Fruit fly (Drosophila melanogaster): Measurements from ENCODE around the gene CG6834.
A peak's percentile ranks its signal among the peaks of the same experiment; 100 is the strongest.

The CG6834 gene

DNA sequence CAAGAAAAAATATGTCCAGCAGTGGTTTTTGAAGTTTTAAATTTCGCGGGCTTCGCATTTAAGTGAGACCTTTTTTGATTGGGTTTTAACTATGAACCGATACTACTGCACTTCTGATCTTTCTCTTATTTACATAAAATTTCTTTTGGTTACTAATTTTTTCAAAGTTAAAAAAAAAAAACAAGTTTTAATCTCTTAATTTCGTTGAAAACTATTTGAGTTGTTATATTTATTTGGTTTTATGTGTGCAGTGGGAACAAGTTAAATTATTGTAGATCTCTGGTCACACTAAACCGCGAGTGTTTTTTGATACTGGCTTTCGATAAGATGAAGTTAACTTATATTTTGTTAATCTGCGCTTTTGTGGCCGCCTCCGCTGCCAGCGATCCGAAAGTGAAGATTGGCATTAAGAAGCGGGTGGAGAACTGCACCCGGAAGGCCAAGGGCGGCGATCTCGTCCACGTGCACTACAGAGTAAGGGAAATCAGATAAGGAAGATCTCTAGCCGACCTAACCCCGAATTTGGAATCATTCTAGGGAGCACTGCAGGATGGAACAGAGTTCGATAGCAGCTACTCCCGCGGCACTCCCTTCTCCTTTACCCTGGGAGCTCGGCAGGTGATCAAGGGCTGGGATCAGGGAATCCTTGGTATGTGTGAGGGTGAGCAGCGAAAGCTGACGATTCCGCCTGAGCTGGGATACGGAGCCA, 13.8 kb downstream of the CG6834 start, which contains the start of gene CG14715 (continued):
- peak; percentile 71 for TF ChIP-seq phol (tag; optimal IDR thresholded peaks at IDR 0.05)
- TF ChIP-seq CG31441 (GFP tag; IDR thresholded peaks at IDR 0.05) = peak; percentile 64
- TF ChIP-seq Sox102F (GFP tag; optimal IDR thresholded peaks at IDR 0.05) = peak; percentile 51
- TF ChIP-seq Chrac-16 (GFP tag; optimal IDR thresholded peaks at IDR 0.05) = peak; percentile 39
- peak; percentile 30 for TF ChIP-seq bigmax (GFP tag; optimal IDR thresholded peaks at IDR 0.05)
- no peak for TF ChIP-seq sc (optimal IDR thresholded peaks at IDR 0.05)
- no peak for TF ChIP-seq sc (GFP tag; optimal IDR thresholded peaks at IDR 0.05)
- TF ChIP-seq CG11695 (GFP tag; IDR thresholded peaks at IDR 0.05) = 0 out of 3 replicates have a peak, but pooled peaks have one; percentile 15
- peak; percentile 77 for TF ChIP-seq CG18476 (GFP tag; optimal IDR thresholded peaks at IDR 0.05)
- no peak for TF ChIP-seq CG5953 (GFP tag; IDR thresholded peaks at IDR 0.05)
- peak; percentile 8 for TF ChIP-seq Nf-YB (GFP tag; optimal IDR thresholded peaks at IDR 0.05)
- no peak for TF ChIP-seq sqz (GFP tag; optimal IDR thresholded peaks at IDR 0.05)
- TF ChIP-seq dimm (GFP tag; IDR thresholded peaks at IDR 0.05) = no peak
- no peak for TF ChIP-seq her (GFP tag; optimal IDR thresholded peaks at IDR 0.05)
- no peak for TF ChIP-seq CG12071 (GFP tag; optimal IDR thresholded peaks at IDR 0.05)
- peak; percentile 42 to 52 for TF ChIP-seq dpn (GFP tag; optimal IDR thresholded peaks at IDR 0.05)
- no peak for TF ChIP-seq ro (GFP tag; IDR thresholded peaks at IDR 0.05)
- no peak for TF ChIP-seq NK7.1 (GFP tag; optimal IDR thresholded peaks at IDR 0.05)
- no peak for TF ChIP-seq dati (GFP tag; IDR thresholded peaks at IDR 0.05)
- peak; percentile 76 for TF ChIP-seq CG12391 (tag; optimal IDR thresholded peaks at IDR 0.05)
- no peak for TF ChIP-seq HLH4C (GFP tag; IDR thresholded peaks at IDR 0.05; ENCODE audit: partially characterized antibody)
- peak; percentile 42 for TF ChIP-seq unpg (GFP tag; optimal IDR thresholded peaks at IDR 0.05)
- TF ChIP-seq vvl (GFP tag; IDR thresholded peaks at IDR 0.05) = peak; percentile 70
- TF ChIP-seq lola (GFP tag; optimal IDR thresholded peaks at IDR 0.05) = peak in 1 of 3 experiments; percentile 51
- no peak for TF ChIP-seq CG7928 (GFP tag; optimal IDR thresholded peaks at IDR 0.05)
- peak; percentile 32 for TF ChIP-seq CG1233 (GFP tag; optimal IDR thresholded peaks at IDR 0.05)
- TF ChIP-seq Opbp (GFP tag; IDR thresholded peaks at IDR 0.05; ENCODE audit: partially characterized antibody) = no peak
- TF ChIP-seq MTF-1 (GFP tag; optimal IDR thresholded peaks at IDR 0.05; ENCODE audit: borderline replicate concordance) = no peak
- no peak for TF ChIP-seq CG18599 (GFP tag; optimal IDR thresholded peaks at IDR 0.05)
- peak; percentile 1 for TF ChIP-seq CG7786 (GFP tag; optimal IDR thresholded peaks at IDR 0.05)
- TF ChIP-seq CG3407 (GFP tag; optimal IDR thresholded peaks at IDR 0.05) = no peak
- no peak for TF ChIP-seq Sox100B (GFP tag; optimal IDR thresholded peaks at IDR 0.05)
- peak; percentile 44 for TF ChIP-seq mam (GFP tag; optimal IDR thresholded peaks at IDR 0.05)
- no peak for TF ChIP-seq Trl (optimal IDR thresholded peaks at IDR 0.05)
- TF ChIP-seq Trl (GFP tag; optimal IDR thresholded peaks at IDR 0.05) = no peak
- no peak for TF ChIP-seq gt (GFP tag; IDR thresholded peaks at IDR 0.05)
- no peak for TF ChIP-seq CG6813 (GFP tag; optimal IDR thresholded peaks at IDR 0.05)
- TF ChIP-seq H15 (GFP tag; IDR thresholded peaks at IDR 0.05) = no peak
- TF ChIP-seq tgo (GFP tag; IDR thresholded peaks at IDR 0.05) = peak; percentile 69
- no peak for TF ChIP-seq oc (tag; optimal IDR thresholded peaks at IDR 0.05)
- TF ChIP-seq CG8478 (optimal IDR thresholded peaks at IDR 0.05) = no peak
- no peak for TF ChIP-seq sens-2 (GFP tag; IDR thresholded peaks at IDR 0.05)
- TF ChIP-seq slbo (GFP tag; IDR thresholded peaks at IDR 0.05) = peak; percentile 49; the same call in 1 of the 2 replicates
- TF ChIP-seq nom (GFP tag; optimal IDR thresholded peaks at IDR 0.05) = no peak
- no peak for TF ChIP-seq usp (GFP tag; optimal IDR thresholded peaks at IDR 0.05)
- TF ChIP-seq bowl (GFP tag; IDR thresholded peaks at IDR 0.05) = no peak
- peak; percentile 53 for TF ChIP-seq chn (GFP tag; optimal IDR thresholded peaks at IDR 0.05)
- no peak for TF ChIP-seq CG7271 (tag; optimal IDR thresholded peaks at IDR 0.05)
- no peak for TF ChIP-seq chinmo (GFP tag; IDR thresholded peaks at IDR 0.05; ENCODE audit: partially characterized antibody)
- TF ChIP-seq repo (GFP tag; optimal IDR thresholded peaks at IDR 0.05) = no peak
